Worm (Caenorhabditis elegans) whole organism, midembryonic: Measurements from ENCODE around the gene lgc-42.

Source experiments
- T22C8.4 ChIP-seq: fragments of 200-800 bp; sonication (Bioruptor generic); IDR thresholded peaks from 2 replicates; pipeline ENCODE4 v1.3.6; 2022; ENCODE audit warnings: missing genetic modification characterization, missing compliant biosample characterization
- cog-1 ChIP-seq: sonication (generic microtip); optimal IDR thresholded peaks from 2 replicates; lab custom pipeline; 2016; ENCODE audit warnings: missing genetic modification characterization, missing compliant biosample characterization
- flt-1 ChIP-seq: fragments of 200-800 bp; sonication (Bioruptor generic); IDR thresholded peaks from 2 replicates; pipeline ENCODE4 v1.3.6; 2022; ENCODE audit warnings: missing genetic modification characterization, missing compliant biosample characterization
- med-1 ChIP-seq: sonication (generic microtip); optimal IDR thresholded peaks from 2 replicates; lab custom pipeline; 2017; ENCODE audit warnings: missing genetic modification characterization, mild to moderate bottlenecking, missing compliant biosample characterization, antibody characterized with exemption, missing genetic modification reagents; ENCODE audit not compliant: insufficient read depth
- ref-1 ChIP-seq: fragments of 200-800 bp; sonication (Bioruptor generic); conservative IDR thresholded peaks from 2 replicates; pipeline ENCODE4 v1.3.6; 2022; ENCODE audit warnings: missing genetic modification reagents, missing genetic modification characterization, missing compliant biosample characterization
- tab-1 ChIP-seq: fragments of 200-800 bp; sonication (Bioruptor generic); IDR thresholded peaks from 2 replicates; pipeline ENCODE4 v1.3.6; 2022; ENCODE audit warnings: missing genetic modification characterization, missing compliant biosample characterization

DNA sequence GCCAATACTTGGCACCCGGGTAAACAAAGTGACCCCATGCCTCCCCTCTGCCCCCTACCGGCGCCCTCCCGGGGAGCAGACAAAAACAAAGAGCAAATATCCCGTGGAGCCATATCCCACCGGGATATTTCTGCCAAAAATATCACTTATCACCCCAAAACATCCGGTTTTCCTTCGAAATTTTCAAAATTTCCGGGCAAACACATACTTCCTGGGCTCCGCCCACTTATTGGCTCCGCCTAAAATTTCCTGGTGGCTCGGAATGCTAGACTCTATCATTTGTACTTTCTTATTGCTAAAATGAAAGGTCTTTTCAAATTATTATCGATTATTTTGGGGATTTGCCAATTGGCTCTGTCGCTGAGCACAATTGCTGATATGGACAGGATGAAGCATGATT lies 8.1 kb downstream of the lgc-42 start, which contains the start of gene Y39A3B.1:
- TF ChIP-seq cog-1 (tag; lab: Kevin White, UChicago) = no peak
- no peak for TF ChIP-seq tab-1 (GFP tag; lab: Robert Waterston, UW)
- TF ChIP-seq T22C8.4 (GFP tag; lab: Robert Waterston, UW) = no peak
- no peak for TF ChIP-seq ref-1
- no peak for TF ChIP-seq flt-1
- no peak for TF ChIP-seq med-1 (GFP tag; lab: Kevin White, UChicago)
